Fruit fly (Drosophila melanogaster): ENCODE measurements around the gene Ncc69.
A peak's percentile ranks its signal among the peaks of the same experiment; 100 is the strongest.

The Ncc69 gene

dm6 chr3L:12420437-12420836 lies 29.2 kb upstream of the Ncc69 start (continued):
- TF ChIP-seq eg (GFP tag; IDR thresholded peaks at IDR 0.05) (no peak), spab (GFP tag; optimal IDR thresholded peaks at IDR 0.05) (no peak), CG3919 (GFP tag; optimal IDR thresholded peaks at IDR 0.05) (peak; percentile 40), CG3032 (tag; optimal IDR thresholded peaks at IDR 0.05) (peak; percentile 5), fd85E (GFP tag; optimal IDR thresholded peaks at IDR 0.05) (no peak), Sox14 (GFP tag; optimal IDR thresholded peaks at IDR 0.05) (no peak), esn (GFP tag; optimal IDR thresholded peaks at IDR 0.05) (peak; percentile 33), Blimp-1 (GFP tag; optimal IDR thresholded peaks at IDR 0.05) (no peak)

DNA sequence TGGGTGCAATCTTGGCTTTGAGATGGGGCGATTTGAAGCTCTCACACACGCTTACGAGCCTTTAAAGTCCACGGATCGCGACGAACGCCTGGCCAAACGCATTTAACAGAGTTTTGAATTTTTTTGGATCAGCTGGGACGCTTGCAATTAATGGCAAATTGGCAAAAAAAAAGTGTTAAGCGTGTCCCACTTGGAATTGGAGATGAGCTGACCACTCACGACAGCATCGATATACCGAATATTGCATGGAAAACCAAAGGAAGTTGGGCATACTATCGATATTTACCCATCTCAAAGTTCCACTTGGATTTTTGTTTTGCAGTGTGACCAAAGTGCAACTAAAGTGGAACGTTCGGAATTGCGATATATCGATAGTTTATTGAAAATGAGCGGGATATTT lies 26.1 kb upstream of the Ncc69 start, which contains the start of gene ArfGAP1:
TSS of gene ArfGAP1 (minus strand) at position 240 of the 400 bp plus-strand sequence.
- TF ChIP-seq CG4318 (GFP tag; optimal IDR thresholded peaks at IDR 0.05) (no peak), Eip78C (GFP tag) (peak; percentile 71), esn (GFP tag; optimal IDR thresholded peaks at IDR 0.05) (peak; percentile 27)

dm6 chr3L:12414189-12414964 lies 23.1 kb upstream of the Ncc69 start, which contains the start of gene SCaMC:
TSS of gene SCaMC (minus strand) at chr3L:12414842.
- no peak for TF ChIP-seq CG16779 (tag; optimal IDR thresholded peaks at IDR 0.05)
- no peak for TF ChIP-seq CG11294 (GFP tag; IDR thresholded peaks at IDR 0.05)
- TF ChIP-seq Gug (GFP tag; IDR thresholded peaks at IDR 0.05), result no peak
- TF ChIP-seq Eip75B (GFP tag; optimal IDR thresholded peaks at IDR 0.05), result peak; percentile 3
- peak; percentile 1 for TF ChIP-seq esn (GFP tag; optimal IDR thresholded peaks at IDR 0.05)
- peak; percentile 44 for TF ChIP-seq Sox14 (GFP tag; optimal IDR thresholded peaks at IDR 0.05)
- TF ChIP-seq CG3919 (GFP tag; optimal IDR thresholded peaks at IDR 0.05), result no peak
- TF ChIP-seq Eip93F (GFP tag; optimal IDR thresholded peaks at IDR 0.05), result peak; percentile 72
- TF ChIP-seq vri (GFP tag; optimal IDR thresholded peaks at IDR 0.05), result no peak
- TF ChIP-seq Ets96B (tag; optimal IDR thresholded peaks at IDR 0.05), result no peak
- TF ChIP-seq spab (GFP tag; optimal IDR thresholded peaks at IDR 0.05), result no peak
- TF ChIP-seq CG8119 (GFP tag; IDR thresholded peaks at IDR 0.05), result no peak
- TF ChIP-seq Sox15 (GFP tag; optimal IDR thresholded peaks at IDR 0.05), result no peak
- no peak for TF ChIP-seq fd85E (GFP tag; optimal IDR thresholded peaks at IDR 0.05)
- no peak for TF ChIP-seq CG10631 (GFP tag; optimal IDR thresholded peaks at IDR 0.05)
- TF ChIP-seq CG8319 (GFP tag; optimal IDR thresholded peaks at IDR 0.05), result no peak
- TF ChIP-seq cyc (GFP tag; optimal IDR thresholded peaks at IDR 0.05), result no peak
- TF ChIP-seq Hr4 (GFP tag; optimal IDR thresholded peaks at IDR 0.05), result no peak
- TF ChIP-seq dsx (GFP tag; optimal IDR thresholded peaks at IDR 0.05; ENCODE audit: poor library complexity, severe bottlenecking), result peak; percentile 21
- peak; percentile 70 for TF ChIP-seq Eip78C (GFP tag)
- no peak for TF ChIP-seq Ets21C (GFP tag; optimal IDR thresholded peaks at IDR 0.05)
- TF ChIP-seq CG6163 (GFP tag; IDR thresholded peaks at IDR 0.05), result no peak
- TF ChIP-seq ss (GFP tag; optimal IDR thresholded peaks at IDR 0.05), result peak in 1 of 2 experiments; percentile 10
- TF ChIP-seq CG6276 (GFP tag; optimal IDR thresholded peaks at IDR 0.05), result no peak

DNA sequence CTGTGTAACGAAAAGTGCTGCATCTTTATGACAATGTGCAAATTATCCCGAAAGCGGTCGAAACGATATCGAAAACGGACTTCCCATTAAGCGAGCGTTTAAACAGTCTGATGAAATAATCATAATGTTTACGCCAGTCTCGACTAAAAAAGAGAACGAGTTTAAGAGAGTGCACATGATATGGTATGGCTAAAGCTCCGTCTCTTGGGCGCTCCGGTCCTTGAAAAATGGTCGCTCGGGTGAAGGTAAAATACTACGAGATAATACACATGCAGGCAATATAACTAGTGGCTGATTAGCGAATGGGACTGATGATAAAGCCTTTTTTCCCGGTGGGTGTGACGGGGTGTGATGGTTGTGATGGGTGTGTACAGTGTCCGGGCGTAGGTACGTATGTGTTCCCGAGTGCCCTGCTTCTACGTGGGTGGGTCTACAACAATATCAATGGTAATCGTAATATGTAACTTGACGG lies 20.0 kb upstream of the Ncc69 start:
- peak; percentile 2 for TF ChIP-seq Eip78C (GFP tag)
- TF ChIP-seq Blimp-1 (GFP tag; optimal IDR thresholded peaks at IDR 0.05), result no peak
- TF ChIP-seq CG6808 (GFP tag; optimal IDR thresholded peaks at IDR 0.05), result no peak
- TF ChIP-seq CG1621 (tag; optimal IDR thresholded peaks at IDR 0.05), result peak; percentile 0
- TF ChIP-seq CG10669 (GFP tag; optimal IDR thresholded peaks at IDR 0.05), result no peak
